Worm (Caenorhabditis elegans): ENCODE data around the gene C37C3.18.

- TF ChIP-seq unc-62 (GFP tag; optimal IDR thresholded peaks at IDR 0.05) (no peak), pha-4 (tag; optimal IDR thresholded peaks at IDR 0.05) (no peak), lin-32 (GFP tag; optimal IDR thresholded peaks at IDR 0.05) (no peak), blmp-1 (tag; optimal IDR thresholded peaks at IDR 0.05) (no peak), elt-3 (tag; optimal IDR thresholded peaks at IDR 0.05) (no peak)
Measured at ce11 chrV:7830952-7831351, 23.8 kb upstream of the C37C3.18 start.

All from whole organism, mixed stage, embryonic.